Worm (Caenorhabditis elegans) whole organism, dauer: Measurements from ENCODE around the gene pqn-37.

Experiments used
- unc-62 ChIP-seq: sonication (generic microtip); optimal IDR thresholded peaks from 2 replicates; lab custom pipeline; 2017; ENCODE audit warnings: missing biosample characterization, missing genetic modification reagents, missing genetic modification characterization

pqn-37 gene

DNA sequence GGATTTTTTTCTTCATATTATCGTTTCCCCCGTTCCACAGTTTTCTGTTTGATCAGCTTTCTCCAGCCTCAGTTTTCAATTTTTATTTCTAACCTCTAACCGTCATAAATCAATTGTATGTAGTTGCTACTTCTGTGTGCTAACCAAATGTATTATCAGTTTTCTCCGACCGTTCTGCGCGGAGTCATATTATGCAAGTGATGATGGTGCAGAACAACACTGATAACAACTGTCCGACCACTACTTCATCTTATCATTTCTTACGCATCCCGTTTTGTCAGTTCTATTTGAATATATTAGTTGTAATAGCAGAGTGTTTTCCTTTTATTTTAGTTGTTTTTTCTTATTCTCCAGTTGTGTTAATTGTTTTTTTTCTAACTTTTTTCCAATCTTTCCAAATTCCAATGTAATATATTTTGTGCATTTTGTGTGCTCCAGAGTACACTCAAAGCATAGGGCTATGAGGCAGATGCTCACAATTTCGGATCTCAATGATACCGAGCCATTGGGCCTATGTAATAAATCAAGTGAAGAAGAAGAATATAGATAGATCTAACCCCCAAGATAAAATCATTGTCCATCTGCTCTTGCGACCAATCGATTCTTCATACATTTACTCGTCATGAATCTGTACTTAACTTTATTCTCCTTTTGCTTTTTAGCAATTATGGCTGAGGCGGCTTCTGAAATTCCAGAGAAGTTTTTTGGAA, 6.6 kb upstream of the pqn-37 start, which contains the start of gene lbp-3:
lbp-3 (plus strand) TSS at position 589 of the 710 bp plus-strand sequence.
- TF ChIP-seq unc-62: no peak

ce11 chrX:3252500-3252899, 2.2 kb upstream of the pqn-37 start, which contains the start of gene tba-9:
TSS of gene tba-9 (plus strand) at chrX:3252800.
- TF ChIP-seq unc-62: no peak

DNA sequence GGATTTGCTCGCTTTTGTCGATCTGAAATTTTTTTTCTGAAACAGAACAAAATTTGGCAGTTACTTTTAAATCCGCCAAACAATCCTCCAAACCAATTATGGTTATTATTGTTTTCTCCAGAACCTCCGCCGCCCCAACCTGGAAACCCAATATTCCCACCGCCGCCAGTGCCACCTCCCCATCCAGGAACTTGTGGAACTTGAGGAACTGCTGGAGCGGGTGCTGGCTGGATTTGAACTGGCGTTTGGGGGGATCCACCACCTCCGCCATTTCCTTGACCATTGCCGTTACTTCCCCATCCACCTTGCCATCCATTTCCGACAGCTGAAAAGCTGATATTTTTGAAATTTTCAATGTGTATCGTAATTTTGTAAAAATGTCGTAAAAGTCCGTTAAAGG, 2.6 kb downstream of the pqn-37 start:
- TF ChIP-seq unc-62: no peak

ce11 chrX:3245812-3246211, 4.5 kb downstream of the pqn-37 start, which contains the start of gene F40F4.7:
TSS of gene F40F4.7 (minus strand) at chrX:3245933.
- no peak for TF ChIP-seq unc-62

DNA sequence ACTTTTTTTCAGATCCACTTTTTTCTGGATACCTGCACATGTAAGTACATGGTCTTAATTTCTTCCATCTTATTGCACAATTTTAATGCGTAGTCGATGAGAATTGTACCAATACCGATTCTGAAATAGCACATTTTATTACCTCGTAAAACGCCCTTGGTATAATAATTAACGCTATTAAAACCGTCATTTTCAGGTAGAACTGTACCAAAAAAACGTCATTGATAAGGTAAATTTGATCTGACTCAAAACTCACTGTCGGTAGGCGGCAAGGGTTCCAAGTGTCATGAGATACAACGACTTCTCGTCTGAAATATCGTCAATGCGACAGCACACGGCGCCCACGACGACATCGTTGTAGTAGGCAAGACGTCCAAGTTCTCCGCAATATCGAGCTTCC, 5.9 kb downstream of the pqn-37 start:
- no peak for TF ChIP-seq unc-62

DNA sequence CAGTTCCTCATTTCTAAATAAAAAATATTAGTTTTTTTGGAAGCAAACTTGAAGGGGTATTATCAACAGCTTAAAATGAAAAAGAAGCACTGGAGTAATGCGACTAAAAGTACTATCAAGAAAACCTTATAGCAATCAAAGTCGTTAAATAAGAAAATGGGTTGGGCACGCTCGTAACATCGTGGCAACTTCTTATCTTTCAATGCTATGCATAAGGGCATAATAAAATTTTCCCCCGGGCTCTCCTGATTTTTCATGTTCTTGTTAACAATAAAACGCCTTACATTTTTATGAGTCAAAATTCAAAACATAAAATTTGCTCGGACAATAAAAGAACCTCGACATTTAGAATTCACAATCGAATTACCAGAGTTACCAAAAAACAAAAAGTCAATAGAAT, 6.7 kb downstream of the pqn-37 start, which contains the start of gene irg-7:
irg-7 (minus strand) TSS at position 23 of the 400 bp plus-strand sequence.
- TF ChIP-seq unc-62: no peak

DNA sequence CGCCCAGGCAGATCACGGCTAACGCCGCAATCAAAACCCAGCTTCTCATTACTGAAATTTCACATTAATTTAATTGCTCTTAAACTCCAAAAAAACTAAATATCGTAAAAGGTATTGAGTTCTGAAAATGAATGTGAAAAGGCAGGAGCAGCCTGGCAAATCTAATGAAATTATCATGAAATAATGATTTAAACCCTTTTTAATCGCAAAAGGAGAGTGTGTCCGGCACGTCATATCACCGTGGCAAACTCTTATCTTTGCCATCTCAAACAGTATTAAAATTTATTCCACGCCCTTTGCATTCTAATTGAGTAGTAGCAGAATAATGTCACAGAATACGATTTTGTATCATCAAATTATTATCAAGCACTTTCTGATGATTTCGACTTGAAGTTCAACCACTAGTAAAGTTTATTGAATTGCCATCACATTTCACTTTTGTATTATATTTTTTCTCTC, 14.9 kb downstream of the pqn-37 start, which contains the start of gene F28B4.3:
F28B4.3 (minus strand) TSS at position 51 of the 459 bp plus-strand sequence.
- TF ChIP-seq unc-62: no peak

DNA sequence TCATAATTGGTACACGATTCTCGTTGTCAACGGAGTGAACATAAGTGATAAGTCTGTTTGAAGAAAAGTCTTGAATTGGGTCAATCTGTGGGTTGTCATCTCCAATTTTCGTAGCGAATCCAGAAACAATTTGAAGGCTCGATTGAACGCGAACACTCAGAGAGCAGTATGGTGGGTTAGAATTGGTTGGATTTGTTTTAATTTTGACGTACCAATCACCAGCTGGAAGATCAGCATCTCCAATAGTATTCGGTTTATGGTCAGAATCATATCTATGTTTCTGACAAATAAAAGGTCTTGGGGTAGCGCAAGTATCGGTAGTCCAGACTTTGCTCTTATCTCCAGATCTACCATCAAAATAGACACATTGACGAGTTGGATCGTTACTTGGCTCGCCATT, 19.8 kb downstream of the pqn-37 start:
- no peak for TF ChIP-seq unc-62

DNA sequence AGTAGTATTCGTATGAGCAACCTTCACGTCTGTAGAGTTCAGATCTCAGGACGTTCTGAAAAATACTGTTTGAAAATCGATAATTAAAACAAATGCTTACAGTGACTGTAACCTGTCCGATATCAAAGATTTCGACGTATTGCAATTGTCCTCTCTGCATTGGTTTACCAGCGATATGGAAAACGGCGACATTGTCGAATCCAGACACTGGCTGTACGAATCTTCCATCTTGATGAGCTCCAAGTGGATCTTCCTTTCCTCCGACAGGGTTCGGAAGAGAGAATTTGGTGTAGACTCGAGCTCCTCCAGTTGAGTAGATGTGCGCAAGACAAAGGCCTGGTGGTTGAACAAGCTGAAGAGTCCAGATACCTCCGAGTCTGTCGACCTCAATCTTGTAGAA, 21.6 kb downstream of the pqn-37 start:
- no peak for TF ChIP-seq unc-62

DNA sequence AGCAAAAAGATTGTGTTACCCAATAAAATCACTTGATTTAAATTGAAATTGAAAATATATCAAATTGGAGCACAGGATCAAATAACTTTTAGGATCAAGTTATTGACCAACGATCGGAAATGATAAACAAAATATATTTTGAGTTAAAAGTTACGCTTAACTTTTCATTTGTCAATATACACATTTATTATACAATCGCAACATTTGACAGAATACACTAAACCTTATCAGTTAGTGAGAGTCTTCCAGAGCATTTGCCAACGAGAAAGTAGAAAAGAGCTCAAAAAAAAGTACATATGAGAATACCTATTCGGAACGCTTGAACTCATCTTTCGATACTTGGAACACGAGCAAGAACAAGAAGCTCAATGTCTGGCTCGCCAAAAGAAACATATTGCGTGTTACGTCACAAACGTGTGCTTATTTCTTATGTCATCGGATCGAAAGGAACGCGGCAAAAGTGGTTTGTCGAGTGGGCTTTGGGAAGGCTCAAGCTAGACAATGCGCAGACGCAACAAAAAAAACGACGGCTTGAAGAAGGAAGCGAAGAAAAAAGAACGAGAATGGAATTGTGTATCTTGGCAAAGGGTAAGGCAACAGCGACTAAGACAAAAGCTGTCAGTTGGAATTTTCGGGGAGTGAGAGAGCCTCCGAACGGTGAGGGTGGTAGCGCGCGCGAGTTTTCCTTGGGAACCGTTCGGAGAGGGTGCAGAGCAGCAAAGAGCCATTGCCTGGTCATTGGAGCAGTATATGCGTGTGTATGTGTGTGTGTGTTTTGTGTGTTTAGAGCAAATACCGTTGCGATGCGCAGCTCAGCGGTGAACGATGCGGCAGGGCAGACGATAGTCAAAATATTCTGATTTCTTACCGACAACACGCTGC, 23.7 kb downstream of the pqn-37 start:
- TF ChIP-seq unc-62: no peak

ce11 chrX:3223135-3223534, 27.2 kb downstream of the pqn-37 start:
- TF ChIP-seq unc-62: no peak

ce11 chrX:3220267-3220666, 30.1 kb downstream of the pqn-37 start, which contains the start of gene rgl-1:
TSS of gene rgl-1 (minus strand) at chrX:3220367.
- no peak for TF ChIP-seq unc-62

- TF ChIP-seq unc-62: no peak
Observed at ce11 chrX:3218040-3218795, 32.1 kb downstream of the pqn-37 start.

DNA sequence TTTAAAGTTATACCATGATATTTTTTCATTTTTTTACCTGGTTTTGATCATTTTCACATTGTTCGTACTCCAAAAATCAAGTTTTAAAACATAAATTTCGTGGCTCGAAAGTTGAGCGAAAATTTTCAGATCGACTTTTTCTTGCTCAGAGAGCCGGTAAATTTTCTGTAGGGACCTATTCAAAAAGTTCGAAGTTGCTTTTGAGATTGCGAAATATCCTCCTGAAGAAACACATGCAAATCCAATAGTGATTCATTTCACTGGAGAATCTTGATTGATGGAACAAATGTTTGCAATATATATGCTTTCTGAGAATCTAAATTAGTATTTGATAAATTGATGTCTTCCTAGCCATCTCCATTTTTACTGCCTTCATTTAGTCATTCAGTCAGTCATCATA, 33.6 kb downstream of the pqn-37 start:
- TF ChIP-seq unc-62: no peak

ce11 chrX:3209523-3209922, 40.8 kb downstream of the pqn-37 start, which contains the start of gene F28B4.4:
TSS of gene F28B4.4 (minus strand) at chrX:3209623.
- no peak for TF ChIP-seq unc-62

- TF ChIP-seq unc-62: no peak
Observed at ce11 chrX:3204778-3205177, 45.6 kb downstream of the pqn-37 start, which contains the start of gene F28B4.1. TSS of gene F28B4.1 (plus strand) at chrX:3205078.
